Fruit fly (Drosophila melanogaster): ENCODE measurements around the gene Cals.

dm6 chr4:1112867-1113769, 10.0 kb downstream of the Cals start:
- TF ChIP-seq Nf-YA (GFP tag; IDR thresholded peaks at IDR 0.05) (peak; percentile 78), BEAF-32 (GFP tag; optimal IDR thresholded peaks at IDR 0.05) (peak; percentile 15), peb (GFP tag; IDR thresholded peaks at IDR 0.05) (no peak; the same call in none of the 2 replicates), pum (GFP tag; optimal IDR thresholded peaks at IDR 0.05) (peak; percentile 92), CG1647 (GFP tag; optimal IDR thresholded peaks at IDR 0.05) (peak; percentile 88), maf-S (GFP tag; optimal IDR thresholded peaks at IDR 0.05) (peak; percentile 91), Ravus (GFP tag; IDR thresholded peaks at IDR 0.05) (peak; percentile 69), nau (GFP tag; optimal IDR thresholded peaks at IDR 0.05) (peak; percentile 90), dimm (GFP tag; IDR thresholded peaks at IDR 0.05) (no peak), vvl (GFP tag; IDR thresholded peaks at IDR 0.05) (no peak), CG3838 (GFP tag; optimal IDR thresholded peaks at IDR 0.05) (peak; percentile 80), YL-1 (GFP tag; optimal IDR thresholded peaks at IDR 0.05) (no peak), pita (GFP tag; optimal IDR thresholded peaks at IDR 0.05) (peak; percentile 89), CG9215 (GFP tag; IDR thresholded peaks at IDR 0.05) (no peak)
